Worm (Caenorhabditis elegans) whole organism, young adult: ENCODE data around the gene fbxb-99.

Experiments used
- B0261.1 ChIP-seq: sonication (generic microtip); optimal IDR thresholded peaks from 2 replicates; lab custom pipeline; 2016; ENCODE audit warnings: mild to moderate bottlenecking, missing genetic modification characterization, moderate library complexity, missing compliant biosample characterization
- F10E7.11 ChIP-seq: sonication (generic microtip); optimal IDR thresholded peaks from 2 replicates; lab custom pipeline; 2017; ENCODE audit warnings: mild to moderate bottlenecking, missing genetic modification characterization, moderate library complexity, missing compliant biosample characterization
- F57A8.1 ChIP-seq: fragments of 200-800 bp; sonication (Bioruptor generic); optimal IDR thresholded peaks from 2 replicates; lab custom pipeline; 2018; ENCODE audit warnings: mild to moderate bottlenecking, missing genetic modification characterization, moderate library complexity, missing compliant biosample characterization
- T26A5.8 ChIP-seq: sonication (generic microtip); optimal IDR thresholded peaks from 2 replicates; lab custom pipeline; 2016; ENCODE audit warnings: missing genetic modification characterization, missing compliant biosample characterization
- Y53F4B.3 ChIP-seq: fragments of 200-800 bp; sonication (Bioruptor generic); IDR thresholded peaks from 2 replicates; pipeline ENCODE4 v1.3.6; 2022; ENCODE audit warnings: missing genetic modification reagents, missing genetic modification characterization, missing compliant biosample characterization
- ZK185.1 ChIP-seq: sonication (generic microtip); optimal IDR thresholded peaks from 2 replicates; lab custom pipeline; 2016; ENCODE audit warnings: mild to moderate bottlenecking, missing genetic modification characterization, missing compliant biosample characterization; ENCODE audit not compliant: poor library complexity, severe bottlenecking
- aptf-2 ChIP-seq: fragments of 200-800 bp; sonication (Bioruptor generic); conservative IDR thresholded peaks from 2 replicates; pipeline ENCODE4 v1.3.6; 2022; ENCODE audit warnings: missing genetic modification reagents, missing genetic modification characterization, missing compliant biosample characterization
- atf-7 ChIP-seq: sonication (generic microtip); optimal IDR thresholded peaks from 2 replicates; lab custom pipeline; 2017; ENCODE audit warnings: mild to moderate bottlenecking, missing genetic modification characterization, missing compliant biosample characterization
- athp-1 ChIP-seq: sonication (generic microtip); optimal IDR thresholded peaks from 2 replicates; lab custom pipeline; 2017; ENCODE audit warnings: mild to moderate bottlenecking, missing genetic modification characterization, missing compliant biosample characterization
- attf-3 ChIP-seq: fragments of 200-800 bp; sonication (Bioruptor generic); conservative IDR thresholded peaks from 2 replicates; pipeline ENCODE4 v1.3.6; 2022; ENCODE audit warnings: missing genetic modification reagents, missing genetic modification characterization, missing compliant biosample characterization
- attf-6 ChIP-seq: fragments of 200-800 bp; sonication (Bioruptor generic); IDR thresholded peaks from 2 replicates; pipeline ENCODE4 v1.3.6; 2022; ENCODE audit warnings: missing genetic modification reagents, missing genetic modification characterization, missing compliant biosample characterization
- cebp-1 ChIP-seq, 2 experiments: fragments of 200-800 bp in 1 of 2; sonication (Bioruptor generic) in 1 of 2; sonication (generic microtip) in 1 of 2; IDR thresholded peaks in 1 of 2; optimal IDR thresholded peaks in 1 of 2; 2 replicates each; pipeline versions ENCODE4 v1.3.6 to Lab custom; 2017 to 2022; ENCODE audit warnings: missing compliant biosample characterization in 2 of 2, missing genetic modification characterization in 2 of 2, mild to moderate bottlenecking in 1 of 2, missing genetic modification reagents in 1 of 2, moderate library complexity in 1 of 2
- chd-7 ChIP-seq: sonication (generic microtip); optimal IDR thresholded peaks from 2 replicates; lab custom pipeline; 2016; ENCODE audit warnings: mild to moderate bottlenecking, missing genetic modification characterization, moderate library complexity, missing compliant biosample characterization
- dox-1 ChIP-seq: fragments of 200-800 bp; sonication (Bioruptor generic); IDR thresholded peaks from 2 replicates; pipeline ENCODE4 v1.3.6; 2022; ENCODE audit warnings: missing genetic modification reagents, missing genetic modification characterization, missing compliant biosample characterization
- dpff-1 ChIP-seq: sonication (generic microtip); optimal IDR thresholded peaks from 2 replicates; lab custom pipeline; 2017; ENCODE audit warnings: mild to moderate bottlenecking, missing genetic modification characterization, missing compliant biosample characterization
- dpl-1 ChIP-seq: fragments of 150-350 bp; optimal IDR thresholded peaks from 2 replicates; lab custom pipeline; 2014; ENCODE audit warnings: missing biosample characterization, missing genetic modification reagents, missing genetic modification characterization
- egl-44 ChIP-seq: fragments of 200-800 bp; sonication (Bioruptor generic); IDR thresholded peaks from 2 replicates; pipeline ENCODE4 v1.3.6; 2022; ENCODE audit warnings: missing genetic modification reagents, missing genetic modification characterization, missing compliant biosample characterization
- ekl-4 ChIP-seq: fragments of 200-800 bp; sonication (Bioruptor generic); IDR thresholded peaks from 2 replicates; pipeline ENCODE4 v1.3.6; 2022; ENCODE audit warnings: missing genetic modification reagents, missing genetic modification characterization, missing compliant biosample characterization
- ets-4 ChIP-seq: fragments of 200-800 bp; sonication (Bioruptor generic); optimal IDR thresholded peaks from 2 replicates; lab custom pipeline; 2018; ENCODE audit warnings: mild to moderate bottlenecking, missing genetic modification characterization, missing compliant biosample characterization
- hmg-20 ChIP-seq: fragments of 200-800 bp; sonication (Bioruptor generic); IDR thresholded peaks from 2 replicates; pipeline ENCODE4 v1.3.6; 2022; ENCODE audit warnings: missing genetic modification reagents, missing genetic modification characterization, missing compliant biosample characterization
- lag-1 ChIP-seq: fragments of 200-800 bp; sonication (Bioruptor generic); IDR thresholded peaks from 2 replicates; pipeline ENCODE4 v1.3.6; 2022; ENCODE audit warnings: missing genetic modification reagents, missing genetic modification characterization, missing compliant biosample characterization
- lin-40 ChIP-seq: sonication (generic microtip); optimal IDR thresholded peaks from 2 replicates; lab custom pipeline; 2016; ENCODE audit warnings: missing genetic modification characterization, mild to moderate bottlenecking, missing compliant biosample characterization, missing genotype, missing genetic modification reagents
- madf-6 ChIP-seq: fragments of 200-800 bp; sonication (Bioruptor generic); IDR thresholded peaks from 2 replicates; pipeline ENCODE4 v1.3.6; 2022; ENCODE audit warnings: missing genetic modification reagents, missing genetic modification characterization, missing compliant biosample characterization
- nfya-1 ChIP-seq: sonication (generic microtip); optimal IDR thresholded peaks from 2 replicates; lab custom pipeline; 2017; ENCODE audit warnings: antibody characterized with exemption, missing compliant biosample characterization, missing genetic modification characterization, borderline replicate concordance; ENCODE audit not compliant: insufficient read depth
- nfyb-1 ChIP-seq: fragments of 200-800 bp; sonication (Bioruptor generic); IDR thresholded peaks from 2 replicates; pipeline ENCODE4 v1.3.6; 2022; ENCODE audit warnings: missing genetic modification reagents, missing genetic modification characterization, missing compliant biosample characterization
- nhr-80 ChIP-seq: sonication (generic microtip); optimal IDR thresholded peaks from 2 replicates; lab custom pipeline; 2016; ENCODE audit warnings: missing genetic modification characterization, missing compliant biosample characterization
- pha-4 ChIP-seq: fragments of 150-350 bp; sonication (generic microtip); optimal IDR thresholded peaks from 2 replicates; lab custom pipeline; 2014; ENCODE audit warnings: missing biosample characterization, missing genetic modification reagents, missing genetic modification characterization
- rcor-1 ChIP-seq: fragments of 200-800 bp; sonication (Bioruptor generic); IDR thresholded peaks from 2 replicates; pipeline ENCODE4 v1.3.6; 2022; ENCODE audit warnings: missing genetic modification reagents, missing genetic modification characterization, missing compliant biosample characterization
- rec-8 ChIP-seq, 2 experiments: sonication (generic microtip); optimal IDR thresholded peaks; 2 replicates each; lab custom pipeline; 2016; ENCODE audit warnings: mild to moderate bottlenecking in 2 of 2, missing genetic modification characterization in 2 of 2, missing genetic modification reagents in 2 of 2, missing genotype in 2 of 2, missing biosample characterization in 1 of 2, missing compliant biosample characterization in 1 of 2, moderate library complexity in 1 of 2
- tbp1 ChIP-seq: fragments of 200-800 bp; sonication (Bioruptor generic); optimal IDR thresholded peaks from 2 replicates; lab custom pipeline; 2018; ENCODE audit warnings: mild to moderate bottlenecking, missing genetic modification characterization, missing compliant biosample characterization
- tlf-1 ChIP-seq: fragments of 200-800 bp; sonication (Bioruptor generic); optimal IDR thresholded peaks from 2 replicates; lab custom pipeline; 2018; ENCODE audit warnings: mild to moderate bottlenecking, missing genetic modification characterization, missing compliant biosample characterization
- unc-62 ChIP-seq: fragments of 150-350 bp; optimal IDR thresholded peaks from 2 replicates; lab custom pipeline; 2014; ENCODE audit warnings: missing biosample characterization, missing genetic modification reagents, missing genetic modification characterization
- zfh-2 ChIP-seq: fragments of 200-800 bp; sonication (Bioruptor generic); conservative IDR thresholded peaks from 2 replicates; pipeline ENCODE4 v1.3.6; 2022; ENCODE audit warnings: missing genetic modification reagents, missing genetic modification characterization, missing compliant biosample characterization
- ztf-22 ChIP-seq: fragments of 200-800 bp; sonication (Bioruptor generic); optimal IDR thresholded peaks from 2 replicates; lab custom pipeline; 2018; ENCODE audit warnings: mild to moderate bottlenecking, missing genetic modification characterization, moderate library complexity, missing compliant biosample characterization

fbxb-99 gene

DNA sequence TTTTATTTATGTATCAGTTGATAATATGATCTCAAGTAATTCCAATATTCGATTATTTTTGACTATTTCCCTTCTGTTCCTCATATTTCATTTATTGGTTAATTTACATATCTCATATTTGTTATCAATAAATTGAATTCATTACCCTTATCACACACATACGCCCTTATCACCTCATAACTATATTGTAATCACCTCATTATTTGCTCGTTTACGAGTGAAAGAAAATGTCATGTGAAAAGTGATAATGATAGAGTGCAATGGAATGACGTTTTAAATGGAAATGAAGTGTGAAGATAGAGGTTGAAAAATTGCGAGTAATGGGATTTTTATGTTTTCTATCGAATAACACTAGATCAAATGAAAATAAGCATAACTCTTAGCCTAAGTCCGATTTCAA, 6.7 kb downstream of the fbxb-99 start:
- TF ChIP-seq atf-7 (peak; percentile 84), chd-7 (tag; lab: Kevin White, UChicago) (no peak), tlf-1 (GFP tag; lab: Kevin White, UChicago) (no peak), rec-8 (tag; optimal IDR thresholded peaks at IDR 0.05; lab: Kevin White, UChicago) (no peak), dox-1 (GFP tag; lab: Robert Waterston, UW) (0 out of 2 replicates have a peak, but pooled peaks have one; percentile 34), athp-1 (no peak), nfya-1 (tag; lab: Kevin White, UChicago) (no peak), ekl-4 (GFP tag; lab: Robert Waterston, UW) (no peak), unc-62 (GFP tag; lab: Kevin White, UChicago) (peak; percentile 19), nhr-80 (tag; lab: Kevin White, UChicago) (peak; percentile 92), Y53F4B.3 (GFP tag; lab: Robert Waterston, UW) (no peak), ets-4 (GFP tag; lab: Kevin White, UChicago) (peak; percentile 95), ztf-22 (peak; percentile 65), lag-1 (GFP tag; lab: Robert Waterston, UW) (no peak), tbp1 (GFP tag; lab: Kevin White, UChicago) (no peak), cebp-1 (GFP tag; IDR thresholded peaks at IDR 0.05; lab: Robert Waterston, UW) (peak; percentile 10; the same call in 1 of the 2 replicates), cebp-1 (tag; optimal IDR thresholded peaks at IDR 0.05; lab: Kevin White, UChicago) (no peak), hmg-20 (GFP tag; lab: Robert Waterston, UW) (no peak), pha-4 (tag; lab: Kevin White, UChicago) (peak; percentile 26), rcor-1 (GFP tag; lab: Robert Waterston, UW) (no peak), T26A5.8 (tag; lab: Kevin White, UChicago) (no peak), F10E7.11 (no peak), lin-40 (tag; lab: Kevin White, UChicago) (no peak), egl-44 (GFP tag; lab: Robert Waterston, UW) (no peak), nfyb-1 (GFP tag; lab: Robert Waterston, UW) (peak; percentile 52; the same call in 1 of the 2 replicates), B0261.1 (tag; lab: Kevin White, UChicago) (no peak), attf-6 (no peak)

DNA sequence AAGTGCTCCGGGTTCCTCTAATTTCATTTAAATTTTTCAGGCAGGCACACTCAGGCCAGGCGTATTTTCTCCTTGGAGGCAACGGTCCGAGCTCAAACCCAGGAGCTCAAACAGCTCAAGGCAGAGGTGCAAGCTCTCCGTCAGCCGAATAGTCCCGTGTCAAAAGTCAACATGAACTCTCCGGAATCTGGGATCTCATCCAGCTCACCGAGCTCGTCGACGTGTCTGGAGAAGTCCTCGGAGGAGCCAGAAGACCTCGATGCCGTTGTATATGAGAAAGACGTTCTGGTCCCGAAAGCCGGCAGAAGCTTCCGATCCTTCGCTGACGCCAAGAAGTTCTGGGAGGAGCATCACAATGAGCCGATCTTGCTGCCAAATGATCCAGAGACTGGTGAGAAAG, 7.5 kb downstream of the fbxb-99 start:
- TF ChIP-seq ZK185.1 (tag; lab: Kevin White, UChicago), result no peak
- TF ChIP-seq zfh-2 (GFP tag; lab: Robert Waterston, UW), result peak; percentile 70

ce11 chrII:3785257-3785656, 8.0 kb downstream of the fbxb-99 start, which contains the start of gene T24E12.1:
Gene T24E12.1, plus strand, starts transcription at chrII:3785557.
- TF ChIP-seq dpff-1 (tag; lab: Kevin White, UChicago) (no peak), aptf-2 (peak; percentile 84; the same call in 1 of the 2 replicates)

DNA sequence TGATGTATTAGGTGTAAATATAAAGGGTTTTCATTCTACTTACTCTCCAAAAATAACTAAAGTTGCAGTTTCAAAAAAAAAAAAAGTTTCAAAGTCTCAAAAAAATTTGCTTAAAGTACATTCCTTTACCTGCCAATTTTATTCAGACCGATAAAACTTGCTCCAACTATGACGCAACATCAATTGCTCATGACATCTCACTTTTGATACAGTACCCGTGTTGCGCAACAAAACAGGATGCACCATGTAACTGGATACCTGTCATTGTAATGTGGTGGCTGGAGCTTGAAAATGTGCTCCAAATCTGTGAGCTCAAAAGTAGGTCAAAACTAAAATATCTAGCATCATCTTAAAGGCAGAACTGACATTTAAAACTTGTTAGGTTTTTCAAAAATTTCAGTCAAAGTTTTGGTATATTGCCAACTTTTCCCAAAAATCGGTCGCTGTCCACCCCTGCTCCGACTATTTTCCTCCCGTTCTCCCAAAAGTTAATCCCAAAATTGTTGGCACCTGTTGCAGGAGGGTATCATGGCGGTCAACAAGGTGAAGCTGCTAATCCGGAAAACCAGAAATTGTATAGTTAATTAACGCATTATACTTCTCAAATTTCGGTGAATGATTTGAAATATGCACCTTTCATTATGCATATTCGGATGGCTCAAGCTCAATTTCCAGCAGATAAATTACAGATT, 10.8 kb downstream of the fbxb-99 start, which contains the start of gene T24E12.2:
T24E12.2 (plus strand) TSS at position 642 of the 692 bp plus-strand sequence.
- TF ChIP-seq madf-6 (GFP tag; lab: Robert Waterston, UW), result no peak
- TF ChIP-seq dpff-1 (tag; lab: Kevin White, UChicago), result no peak
- TF ChIP-seq attf-3 (GFP tag; lab: Robert Waterston, UW), result no peak
- no peak for TF ChIP-seq F10E7.11
- TF ChIP-seq dpl-1 (GFP tag; lab: Kevin White, UChicago), result no peak
- no peak for TF ChIP-seq F57A8.1 (GFP tag; lab: Kevin White, UChicago)
